Worm (Caenorhabditis elegans) whole organism, midembryonic: ENCODE results near the gene bet-2.

ENCODE experiments used
- T22C8.4 ChIP-seq: fragments of 200-800 bp; sonication (Bioruptor generic); IDR thresholded peaks from 2 replicates; pipeline ENCODE4 v1.3.6; 2022; ENCODE audit warnings: missing genetic modification characterization, missing compliant biosample characterization
- cog-1 ChIP-seq: sonication (generic microtip); optimal IDR thresholded peaks from 2 replicates; lab custom pipeline; 2016; ENCODE audit warnings: missing genetic modification characterization, missing compliant biosample characterization
- flt-1 ChIP-seq: fragments of 200-800 bp; sonication (Bioruptor generic); IDR thresholded peaks from 2 replicates; pipeline ENCODE4 v1.3.6; 2022; ENCODE audit warnings: missing genetic modification characterization, missing compliant biosample characterization
- klf-2 ChIP-seq: fragments of 200-800 bp; sonication (Bioruptor generic); conservative IDR thresholded peaks from 2 replicates; pipeline ENCODE4 v1.3.6; 2022; ENCODE audit warnings: missing genetic modification reagents, missing genetic modification characterization, missing compliant biosample characterization
- med-1 ChIP-seq: sonication (generic microtip); optimal IDR thresholded peaks from 2 replicates; lab custom pipeline; 2017; ENCODE audit warnings: missing genetic modification characterization, mild to moderate bottlenecking, missing compliant biosample characterization, antibody characterized with exemption, missing genetic modification reagents; ENCODE audit not compliant: insufficient read depth
- ref-1 ChIP-seq: fragments of 200-800 bp; sonication (Bioruptor generic); conservative IDR thresholded peaks from 2 replicates; pipeline ENCODE4 v1.3.6; 2022; ENCODE audit warnings: missing genetic modification reagents, missing genetic modification characterization, missing compliant biosample characterization
- tab-1 ChIP-seq: fragments of 200-800 bp; sonication (Bioruptor generic); IDR thresholded peaks from 2 replicates; pipeline ENCODE4 v1.3.6; 2022; ENCODE audit warnings: missing genetic modification characterization, missing compliant biosample characterization
- ztf-23 ChIP-seq: fragments of 200-800 bp; sonication (Bioruptor generic); IDR thresholded peaks from 2 replicates; pipeline ENCODE4 v1.3.6; 2022; ENCODE audit warnings: missing genetic modification reagents, missing genetic modification characterization, missing compliant biosample characterization
- ztf-29 ChIP-seq: fragments of 200-800 bp; sonication (Bioruptor generic); IDR thresholded peaks from 2 replicates; pipeline ENCODE4 v1.3.6; 2022; ENCODE audit warnings: missing genetic modification reagents, missing genetic modification characterization, missing compliant biosample characterization

The bet-2 gene

DNA sequence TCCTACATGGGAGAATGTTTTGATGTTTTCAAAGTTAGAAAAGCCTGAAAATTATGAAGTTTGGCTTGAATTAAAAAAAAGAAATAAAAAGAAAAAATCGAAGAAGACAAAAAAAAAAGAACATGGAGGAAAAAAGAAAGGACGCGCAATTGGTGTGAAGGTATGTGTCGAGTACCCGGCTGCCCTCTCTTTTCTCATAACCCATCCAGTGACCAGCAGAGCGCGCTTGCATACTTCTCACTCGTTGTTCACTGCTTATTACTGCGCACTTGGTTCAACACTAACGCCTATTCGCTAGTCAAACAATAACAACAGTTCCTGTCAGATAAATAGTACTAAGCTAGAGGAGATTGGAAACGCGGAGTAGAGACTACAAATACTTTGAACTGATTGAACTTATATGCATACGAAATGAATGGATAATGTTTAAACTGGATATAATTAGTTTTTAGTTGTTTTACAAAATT, 55.1 kb downstream of the bet-2 start, which contains the start of gene abl-1:
TSS of gene abl-1 (minus strand) at position 51 of the 467 bp plus-strand sequence.
- TF ChIP-seq klf-2 (GFP tag; lab: Robert Waterston, UW) (no peak), med-1 (GFP tag; lab: Kevin White, UChicago) (no peak), T22C8.4 (GFP tag; lab: Robert Waterston, UW) (no peak), ztf-23 (GFP tag; lab: Robert Waterston, UW) (no peak), ref-1 (GFP tag; lab: Robert Waterston, UW) (no peak), ztf-29 (GFP tag; lab: Robert Waterston, UW) (no peak), flt-1 (GFP tag; lab: Robert Waterston, UW) (no peak), cog-1 (no peak), tab-1 (GFP tag; lab: Robert Waterston, UW) (no peak)
